Worm (Caenorhabditis elegans) whole organism, L4/young adult: ENCODE data around the gene tald-1.

ENCODE experiments used
- W03F9.2 ChIP-seq: fragments of 150-350 bp; optimal IDR thresholded peaks from 2 replicates; lab custom pipeline; 2014; ENCODE audit warnings: missing biosample characterization, missing genetic modification characterization
- dao-5 ChIP-seq: sonication (generic microtip); optimal IDR thresholded peaks from 2 replicates; lab custom pipeline; 2016; ENCODE audit warnings: missing genotype, missing genetic modification characterization, moderate library complexity, missing compliant biosample characterization
- him-1 ChIP-seq: sonication (generic microtip); optimal IDR thresholded peaks from 2 replicates; lab custom pipeline; 2016; ENCODE audit warnings: missing genotype, missing genetic modification reagents, missing genetic modification characterization, missing compliant biosample characterization

- TF ChIP-seq dao-5 (tag; lab: Kevin White, UChicago), result no peak
- no peak for TF ChIP-seq him-1 (tag; lab: Kevin White, UChicago)
- TF ChIP-seq W03F9.2 (tag; lab: Kevin White, UChicago), result no peak
These were observed 17.3 kb upstream of the tald-1 start for ce11 chrIV:4369116-4369515.
